Worm (Caenorhabditis elegans) whole organism, L4 larva: Measurements from ENCODE around the gene C05D11.13.

Experiments
- duxl-1 ChIP-seq: sonication (generic microtip); optimal IDR thresholded peaks from 2 replicates; lab custom pipeline; 2016; ENCODE audit warnings: mild to moderate bottlenecking, missing genetic modification characterization, moderate library complexity, missing compliant biosample characterization; ENCODE audit not compliant: poor library complexity
- lin-39 ChIP-seq: fragments of 150-350 bp; optimal IDR thresholded peaks from 2 replicates; lab custom pipeline; 2014; ENCODE audit warnings: missing biosample characterization, missing genetic modification reagents, missing genetic modification characterization
- nhr-25 ChIP-seq: sonication (generic microtip); optimal IDR thresholded peaks from 2 replicates; lab custom pipeline; 2017; ENCODE audit warnings: missing genetic modification characterization, mild to moderate bottlenecking, missing compliant biosample characterization, antibody characterized with exemption, moderate library complexity, borderline replicate concordance; ENCODE audit not compliant: insufficient read depth
- pha-4 ChIP-seq, 2 experiments: fragments of 150-350 bp in 1 of 2; fragments of 200-800 bp in 1 of 2; sonication (Bioruptor generic) in 1 of 2; IDR thresholded peaks in 1 of 2; optimal IDR thresholded peaks in 1 of 2; 2 replicates each; pipeline versions ENCODE4 v1.3.6 to Lab custom; 2014 to 2022; ENCODE audit warnings: missing genetic modification characterization in 2 of 2, missing genetic modification reagents in 2 of 2, missing biosample characterization in 1 of 2, missing compliant biosample characterization in 1 of 2
- pqm-1 ChIP-seq: sonication (generic microtip); optimal IDR thresholded peaks from 2 replicates; lab custom pipeline; 2017; ENCODE audit warnings: missing biosample characterization, missing genetic modification characterization

DNA sequence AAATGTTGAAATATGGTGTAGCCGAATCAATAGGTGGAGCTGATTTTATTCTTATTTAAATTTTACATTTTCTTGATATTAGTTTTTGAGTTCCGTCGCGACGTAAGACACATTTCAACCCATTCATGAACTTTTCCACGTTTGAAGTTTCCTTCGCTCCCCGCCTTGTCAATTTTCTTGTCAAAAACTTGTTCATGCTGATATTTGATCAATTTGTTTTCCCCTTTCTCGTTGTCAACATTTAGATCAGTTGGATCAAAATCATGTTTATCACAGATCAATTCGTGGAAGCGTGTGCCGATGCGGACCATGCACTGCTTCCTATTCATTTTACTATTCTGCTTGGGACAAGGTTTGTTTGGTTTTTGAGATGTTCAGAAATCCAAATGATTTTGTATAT is 38.5 kb upstream of the C05D11.13 start, which contains the start of gene chtb-2:
- TF ChIP-seq pha-4 (GFP tag; IDR thresholded peaks at IDR 0.05; lab: Robert Waterston, UW), result no peak
- TF ChIP-seq pha-4 (tag; optimal IDR thresholded peaks at IDR 0.05; lab: Kevin White, UChicago), result no peak
- TF ChIP-seq nhr-25 (tag; lab: Kevin White, UChicago), result no peak
- no peak for TF ChIP-seq duxl-1 (tag; lab: Kevin White, UChicago)
- TF ChIP-seq pqm-1 (tag; lab: Kevin White, UChicago), result no peak
- TF ChIP-seq lin-39 (tag; lab: Kevin White, UChicago), result no peak
